Fruit fly (Drosophila melanogaster) whole organism, prepupa: ENCODE measurements around the gene PGAP2.

Experiments used
- CG16779 ChIP-seq: fragments of 200-800 bp; sonication (Bioruptor generic); optimal IDR thresholded peaks from 3 replicates; lab custom pipeline; 2017; ENCODE audit warnings: missing biosample characterization, mild to moderate bottlenecking, missing genetic modification characterization
- CG31627 ChIP-seq: fragments of 200-800 bp; sonication (Bioruptor generic); optimal IDR thresholded peaks from 3 replicates; lab custom pipeline; 2016; ENCODE audit warnings: missing biosample characterization, missing genetic modification characterization
- CG32006 ChIP-seq: fragments of 200-800 bp; sonication (Bioruptor generic); optimal IDR thresholded peaks from 3 replicates; lab custom pipeline; 2017; ENCODE audit warnings: missing biosample characterization, mild to moderate bottlenecking, missing genetic modification characterization
- CG4318 ChIP-seq: fragments of 200-800 bp; sonication (Bioruptor generic); optimal IDR thresholded peaks from 3 replicates; lab custom pipeline; 2017; ENCODE audit warnings: missing biosample characterization, mild to moderate bottlenecking, missing genetic modification characterization
- Lpt ChIP-seq: fragments of 200-800 bp; sonication (Bioruptor generic); optimal IDR thresholded peaks from 3 replicates; lab custom pipeline; 2016; ENCODE audit warnings: missing biosample characterization, missing genetic modification characterization
- Smox ChIP-seq: fragments of 200-800 bp; sonication (Bioruptor generic); optimal IDR thresholded peaks from 3 replicates; lab custom pipeline; 2016; ENCODE audit warnings: missing biosample characterization, missing genetic modification characterization
- cyc ChIP-seq: fragments of 200-800 bp; sonication (Bioruptor generic); optimal IDR thresholded peaks from 3 replicates; lab custom pipeline; 2016; ENCODE audit warnings: missing biosample characterization, missing genetic modification characterization
- net ChIP-seq: fragments of 200-800 bp; sonication (Bioruptor generic); optimal IDR thresholded peaks from 3 replicates; lab custom pipeline; 2016; ENCODE audit warnings: missing biosample characterization, missing genetic modification characterization
- pdm3 ChIP-seq: fragments of 200-800 bp; sonication (Bioruptor generic); optimal IDR thresholded peaks from 3 replicates; lab custom pipeline; 2016; ENCODE audit warnings: missing biosample characterization, missing genetic modification characterization

DNA sequence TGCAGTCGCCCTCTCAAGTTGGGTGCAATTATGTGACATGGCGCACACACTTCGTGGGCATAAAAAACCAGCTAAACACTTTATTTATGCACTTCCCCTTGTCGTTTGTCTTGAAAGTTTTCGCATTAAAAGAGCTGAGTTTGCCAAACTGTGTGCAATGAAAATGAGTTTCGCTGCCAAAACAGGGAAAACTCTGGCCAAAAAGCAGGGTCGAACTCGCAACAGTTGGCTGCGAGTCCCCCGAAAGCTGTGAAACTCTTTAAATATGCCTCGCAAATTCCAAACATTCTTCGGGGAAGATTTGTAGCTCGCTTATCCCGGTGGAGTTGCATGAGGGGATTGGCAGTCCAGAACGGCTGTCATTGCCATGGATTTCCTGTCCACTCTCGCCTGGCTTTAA, 39.1 kb downstream of the PGAP2 start, which contains the start of gene Gr21a:
- TF ChIP-seq net (GFP tag; lab: Kevin White, UChicago) (no peak), CG32006 (GFP tag; lab: Kevin White, UChicago) (no peak), Lpt (no peak), pdm3 (GFP tag; lab: Kevin White, UChicago) (no peak), CG4318 (GFP tag; lab: Kevin White, UChicago) (no peak), CG16779 (no peak), CG31627 (GFP tag; lab: Kevin White, UChicago) (no peak), cyc (no peak), Smox (GFP tag; lab: Kevin White, UChicago) (no peak)
